Fruit fly (Drosophila melanogaster): ENCODE measurements around the gene kud.

DNA sequence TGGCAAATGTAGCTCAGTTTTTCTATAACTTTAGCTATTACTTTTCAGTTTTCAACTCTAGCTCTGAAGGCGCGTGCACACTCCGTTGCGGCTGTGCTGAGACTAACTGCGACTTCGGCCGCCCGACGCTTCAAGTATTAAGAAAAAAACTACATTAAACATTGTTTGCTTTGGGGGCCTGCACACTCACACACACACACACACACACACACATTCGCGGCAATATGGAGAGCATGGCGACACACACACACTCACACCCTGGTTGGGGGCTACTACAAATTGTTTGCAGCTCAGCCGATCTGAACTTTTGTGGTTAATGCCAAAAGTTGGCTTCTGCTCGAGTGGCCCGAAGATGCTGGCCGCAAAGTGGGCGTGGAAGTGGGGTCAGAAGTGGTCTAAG is 15.8 kb downstream of the kud start, which contains the start of gene CG13024:
- TF ChIP-seq CG31627 (GFP tag; optimal IDR thresholded peaks at IDR 0.05) (no peak), OdsH (GFP tag; optimal IDR thresholded peaks at IDR 0.05) (no peak), CG10669 (GFP tag; optimal IDR thresholded peaks at IDR 0.05) (no peak), spab (GFP tag; optimal IDR thresholded peaks at IDR 0.05) (no peak), CG4318 (GFP tag; optimal IDR thresholded peaks at IDR 0.05) (no peak), net (GFP tag; optimal IDR thresholded peaks at IDR 0.05) (no peak), CG3919 (GFP tag; optimal IDR thresholded peaks at IDR 0.05) (no peak), fd85E (GFP tag; optimal IDR thresholded peaks at IDR 0.05) (no peak), achi (GFP tag; optimal IDR thresholded peaks at IDR 0.05) (no peak), CG8632 (GFP tag; optimal IDR thresholded peaks at IDR 0.05) (no peak), CG8119 (GFP tag; IDR thresholded peaks at IDR 0.05) (no peak)
